Worm (Caenorhabditis elegans): ENCODE measurements around the gene str-145.

str-145 gene

ce11 chrV:8130149-8130661 lies 32.1 kb upstream of the str-145 start, which contains the start of gene snap-1:
snap-1 (plus strand) TSS chrV:8130611.
- TF ChIP-seq sdz-38 (tag; optimal IDR thresholded peaks at IDR 0.05) (no peak), C06A6.2 (GFP tag; conservative IDR thresholded peaks at IDR 0.05) (no peak), B0019.2 (GFP tag; conservative IDR thresholded peaks at IDR 0.05) (no peak), sptf-2 (GFP tag; optimal IDR thresholded peaks at IDR 0.05) (no peak), chd-7 (tag; optimal IDR thresholded peaks at IDR 0.05) (no peak), F23B12.7 (tag; optimal IDR thresholded peaks at IDR 0.05; ENCODE audit: insufficient read depth) (no peak), Y67H2A.10 (GFP tag; conservative IDR thresholded peaks at IDR 0.05) (no peak), tbp1 (GFP tag; optimal IDR thresholded peaks at IDR 0.05) (peak; percentile 3), B0261.1 (tag; optimal IDR thresholded peaks at IDR 0.05) (no peak), unc-62 (GFP tag; optimal IDR thresholded peaks at IDR 0.05) (no peak), ztf-25 (GFP tag; IDR thresholded peaks at IDR 0.05) (no peak), ceh-27 (GFP tag; optimal IDR thresholded peaks at IDR 0.05) (peak; percentile 46), rcor-1 (GFP tag; IDR thresholded peaks at IDR 0.05) (no peak), K12H6.12 (tag; optimal IDR thresholded peaks at IDR 0.05) (peak; percentile 73), F52B5.7 (tag; optimal IDR thresholded peaks at IDR 0.05) (no peak), Y53G8AR.9 (GFP tag; conservative IDR thresholded peaks at IDR 0.05) (no peak), lin-54 (GFP tag; optimal IDR thresholded peaks at IDR 0.05) (peak; percentile 17), ceh-79 (tag; optimal IDR thresholded peaks at IDR 0.05) (no peak), cebp-1 (GFP tag; IDR thresholded peaks at IDR 0.05) (peak; percentile 90), cebp-1 (tag; optimal IDR thresholded peaks at IDR 0.05) (peak; percentile 95), T07F8.4 (tag; optimal IDR thresholded peaks at IDR 0.05) (no peak), aptf-3 (GFP tag; IDR thresholded peaks at IDR 0.05) (no peak), mcd-1 (GFP tag; IDR thresholded peaks at IDR 0.05) (0 out of 2 replicates have a peak, but pooled peaks have one; percentile 47), let-607 (tag; optimal IDR thresholded peaks at IDR 0.05) (no peak), mel-28 (tag; optimal IDR thresholded peaks at IDR 0.05; ENCODE audit: borderline replicate concordance) (no peak), dox-1 (GFP tag; IDR thresholded peaks at IDR 0.05) (peak; percentile 51; the same call in 1 of the 2 replicates), nhr-90 (tag; optimal IDR thresholded peaks at IDR 0.05) (no peak), attf-3 (GFP tag; conservative IDR thresholded peaks at IDR 0.05) (no peak), lin-35 (GFP tag; optimal IDR thresholded peaks at IDR 0.05) (peak in 1 of 3 experiments; percentile 44), pha-4 (tag; optimal IDR thresholded peaks at IDR 0.05) (no peak), ama-1 (optimal IDR thresholded peaks at IDR 0.05) (peak; percentile 44), ama-1 (GFP tag; optimal IDR thresholded peaks at IDR 0.05) (no peak), ztf-6 (GFP tag; IDR thresholded peaks at IDR 0.05) (no peak), ztf-22 (GFP tag; optimal IDR thresholded peaks at IDR 0.05) (no peak), egl-44 (GFP tag; IDR thresholded peaks at IDR 0.05) (no peak), F49E8.2 (tag; optimal IDR thresholded peaks at IDR 0.05; ENCODE audit: insufficient read depth) (no peak), nhr-179 (tag; optimal IDR thresholded peaks at IDR 0.05) (no peak), akir-1 (GFP tag; optimal IDR thresholded peaks at IDR 0.05) (no peak), repo-1 (tag; optimal IDR thresholded peaks at IDR 0.05) (no peak), pbrm-1 (GFP tag; IDR thresholded peaks at IDR 0.05) (peak; percentile 27; the same call in 1 of the 2 replicates), nhr-80 (tag; optimal IDR thresholded peaks at IDR 0.05) (peak; percentile 16), hmg-1.2 (GFP tag; IDR thresholded peaks at IDR 0.05) (peak; percentile 45; the same call in 1 of the 2 replicates), nfya-2 (GFP tag; IDR thresholded peaks at IDR 0.05) (no peak), him-1 (tag; optimal IDR thresholded peaks at IDR 0.05) (no peak), zfh-2 (GFP tag; conservative IDR thresholded peaks at IDR 0.05) (no peak), snpc-3.4 (tag; optimal IDR thresholded peaks at IDR 0.05) (no peak), ztf-18 (tag; optimal IDR thresholded peaks at IDR 0.05) (no peak), attf-5 (GFP tag; optimal IDR thresholded peaks at IDR 0.05) (peak; percentile 83), ceh-40 (GFP tag; IDR thresholded peaks at IDR 0.05) (0 out of 2 replicates have a peak, but pooled peaks have one; percentile 46)
